Fruit fly (Drosophila melanogaster): Measurements from ENCODE around the gene CG10576.
A peak's percentile ranks its signal among the peaks of the same experiment; 100 is the strongest.

CG10576 gene

dm6 chr3L:5788823-5789222 is 23.3 kb upstream of the CG10576 start:
- TF ChIP-seq Smox (GFP tag; optimal IDR thresholded peaks at IDR 0.05): no peak

dm6 chr3L:5787476-5787875 is 22.0 kb upstream of the CG10576 start:
- no peak for TF ChIP-seq fkh (GFP tag; optimal IDR thresholded peaks at IDR 0.05)

DNA sequence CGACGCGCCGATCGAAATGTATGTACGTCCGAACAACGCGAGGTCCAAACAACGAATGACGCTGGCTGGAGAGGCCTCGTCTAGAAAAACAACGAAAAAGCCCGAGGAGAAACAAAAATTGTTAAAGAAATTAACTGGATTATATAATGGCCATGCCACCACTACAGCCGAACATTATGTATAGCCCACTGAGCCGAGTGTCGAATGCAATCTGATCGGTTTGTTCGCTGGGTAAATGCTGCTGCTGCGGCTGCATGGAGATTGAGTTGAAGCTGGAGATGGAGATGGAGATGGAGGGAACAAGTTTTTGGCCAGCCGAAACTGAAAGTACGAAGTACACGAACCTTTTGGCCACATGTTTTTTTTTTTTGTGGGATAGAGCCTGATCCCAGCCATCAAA is 21.1 kb upstream of the CG10576 start, which contains the start of gene Cralbp:
Gene Cralbp, minus strand, starts transcription at position 115 of the 400 bp plus-strand sequence.
- TF ChIP-seq Blimp-1 (GFP tag; optimal IDR thresholded peaks at IDR 0.05): peak; percentile 51
- no peak for TF ChIP-seq fd59A (GFP tag; optimal IDR thresholded peaks at IDR 0.05)
- no peak for TF ChIP-seq Sox102F (GFP tag; optimal IDR thresholded peaks at IDR 0.05)
- TF ChIP-seq vri (GFP tag; optimal IDR thresholded peaks at IDR 0.05): no peak
- TF ChIP-seq CG4318 (GFP tag; optimal IDR thresholded peaks at IDR 0.05): no peak
- TF ChIP-seq Smox (GFP tag; optimal IDR thresholded peaks at IDR 0.05): no peak
- no peak for TF ChIP-seq CG6854 (GFP tag; optimal IDR thresholded peaks at IDR 0.05)

dm6 chr3L:5785237-5786062 is 19.9 kb upstream of the CG10576 start:
- TF ChIP-seq esn (GFP tag; optimal IDR thresholded peaks at IDR 0.05) (no peak), CG8119 (GFP tag; IDR thresholded peaks at IDR 0.05) (peak; percentile 29; the same call in 1 of the 3 replicates), CG15336 (GFP tag; IDR thresholded peaks at IDR 0.05) (0 out of 2 replicates have a peak, but pooled peaks have one; percentile 37), fkh (GFP tag; optimal IDR thresholded peaks at IDR 0.05) (peak; percentile 44), Eip78C (GFP tag) (peak; percentile 65)

DNA sequence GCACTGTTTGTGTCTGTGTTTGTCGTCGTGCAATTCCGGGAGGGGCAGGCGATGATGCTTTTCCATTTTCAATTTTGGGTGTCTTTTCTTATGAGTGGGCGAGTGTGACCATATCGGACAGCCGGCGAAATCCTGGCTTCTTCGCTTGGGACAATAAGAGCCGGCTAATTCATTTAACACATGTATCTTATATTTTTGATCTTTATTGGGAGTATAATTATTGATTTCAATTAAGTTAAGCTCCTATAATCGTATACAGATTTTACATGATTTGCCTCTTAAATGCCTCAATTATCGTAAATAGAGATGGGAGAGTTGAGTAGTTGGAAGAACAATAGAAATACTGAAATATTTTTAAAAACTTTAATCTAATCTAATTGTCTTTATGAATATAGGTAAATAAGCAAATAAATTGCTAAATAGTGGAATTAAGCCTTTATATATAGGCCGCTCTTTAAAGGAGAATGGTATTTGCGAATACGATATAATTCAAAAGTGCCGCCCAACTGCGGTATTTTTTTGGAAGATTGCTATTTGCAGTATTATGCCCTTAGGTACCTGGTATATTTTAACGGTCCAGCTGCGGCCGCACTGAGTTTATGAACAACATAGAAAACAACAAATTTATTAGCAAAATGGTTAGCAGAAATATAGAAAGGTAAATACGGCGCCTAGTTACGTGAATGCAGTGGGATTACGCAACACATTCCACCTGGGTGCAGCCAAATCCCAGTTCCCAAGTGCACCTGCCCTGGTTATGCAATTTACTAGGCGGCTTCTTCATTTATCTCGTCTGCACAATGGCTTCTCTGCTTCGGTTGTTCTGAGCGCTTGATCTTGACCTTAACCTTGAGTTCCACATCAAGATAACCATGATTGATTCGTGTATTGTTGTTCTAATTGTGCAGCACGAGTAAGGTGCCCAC is 14.2 kb upstream of the CG10576 start, which contains the start of the genes Myt1, PGRP-LD and Pmi:
Gene Myt1, minus strand, starts transcription at position 116 of the 926 bp plus-strand sequence.
Gene PGRP-LD, plus strand, starts transcription at position 576 of the 926 bp plus-strand sequence.
Gene Pmi, plus strand, starts transcription at position 576 of the 926 bp plus-strand sequence.
- TF ChIP-seq CG6163 (GFP tag; IDR thresholded peaks at IDR 0.05) (no peak), vri (GFP tag; optimal IDR thresholded peaks at IDR 0.05) (peak; percentile 53), pdm3 (GFP tag; optimal IDR thresholded peaks at IDR 0.05) (no peak), CG6276 (GFP tag; optimal IDR thresholded peaks at IDR 0.05) (no peak), esn (GFP tag; optimal IDR thresholded peaks at IDR 0.05) (peak; percentile 25), dsx (GFP tag; optimal IDR thresholded peaks at IDR 0.05; ENCODE audit: poor library complexity, severe bottlenecking) (no peak), Sox14 (GFP tag; optimal IDR thresholded peaks at IDR 0.05) (peak; percentile 75), spab (GFP tag; optimal IDR thresholded peaks at IDR 0.05) (no peak), Eip93F (GFP tag; optimal IDR thresholded peaks at IDR 0.05) (no peak), CG1621 (tag; optimal IDR thresholded peaks at IDR 0.05) (no peak), Lpt (GFP tag; optimal IDR thresholded peaks at IDR 0.05) (no peak), CG6854 (GFP tag; optimal IDR thresholded peaks at IDR 0.05) (no peak), dac (GFP tag; optimal IDR thresholded peaks at IDR 0.05) (no peak), achi (GFP tag; optimal IDR thresholded peaks at IDR 0.05) (no peak), svp (GFP tag) (peak; percentile 86)

dm6 chr3L:5777114-5777513 is 11.6 kb upstream of the CG10576 start, which contains the start of gene vito:
vito (minus strand) TSS chr3L:5777333.
- TF ChIP-seq Ets21C (GFP tag; optimal IDR thresholded peaks at IDR 0.05) (no peak), fd59A (GFP tag; optimal IDR thresholded peaks at IDR 0.05) (no peak), CG11902 (GFP tag; optimal IDR thresholded peaks at IDR 0.05) (no peak), Hr39 (GFP tag; optimal IDR thresholded peaks at IDR 0.05) (no peak), salr (GFP tag; optimal IDR thresholded peaks at IDR 0.05) (no peak), svp (GFP tag) (no peak), CG4318 (GFP tag; optimal IDR thresholded peaks at IDR 0.05) (no peak), dac (GFP tag; optimal IDR thresholded peaks at IDR 0.05) (no peak), vri (GFP tag; optimal IDR thresholded peaks at IDR 0.05) (no peak), CG1621 (tag; optimal IDR thresholded peaks at IDR 0.05) (no peak), Smox (GFP tag; optimal IDR thresholded peaks at IDR 0.05) (no peak), Sox15 (GFP tag; optimal IDR thresholded peaks at IDR 0.05) (no peak), pdm3 (GFP tag; optimal IDR thresholded peaks at IDR 0.05) (no peak), CG6163 (GFP tag; IDR thresholded peaks at IDR 0.05) (no peak), acj6 (GFP tag; optimal IDR thresholded peaks at IDR 0.05) (no peak), CG11294 (GFP tag; IDR thresholded peaks at IDR 0.05) (no peak), CG34406 (GFP tag; optimal IDR thresholded peaks at IDR 0.05) (no peak), OdsH (GFP tag; optimal IDR thresholded peaks at IDR 0.05) (no peak), CG11762 (GFP tag; optimal IDR thresholded peaks at IDR 0.05; ENCODE audit: insufficient read depth) (no peak), CG8119 (GFP tag; IDR thresholded peaks at IDR 0.05) (no peak)

Data from whole organism, prepupa.